Fruit fly (Drosophila melanogaster): ENCODE results near the gene IFT46.

IFT46 gene

dm6 chr2L:18616019-18616418 is at the start of gene IFT46:
IFT46 (minus strand) TSS chr2L:18616106.
- TF ChIP-seq CG8478 (optimal IDR thresholded peaks at IDR 0.05): no peak
- TF ChIP-seq pan (optimal IDR thresholded peaks at IDR 0.05): no peak
- TF ChIP-seq EcR (GFP tag; optimal IDR thresholded peaks at IDR 0.05): no peak
- no peak for TF ChIP-seq Dll (optimal IDR thresholded peaks at IDR 0.05)
- TF ChIP-seq usp (GFP tag; optimal IDR thresholded peaks at IDR 0.05): no peak
- TF ChIP-seq psq (optimal IDR thresholded peaks at IDR 0.05): no peak

dm6 chr2L:18664707-18665550 is 49.0 kb upstream of the IFT46 start:
- TF ChIP-seq Dll (optimal IDR thresholded peaks at IDR 0.05) (no peak), EcR (GFP tag; optimal IDR thresholded peaks at IDR 0.05) (peak in 1 of 2 experiments; percentile 82)

DNA sequence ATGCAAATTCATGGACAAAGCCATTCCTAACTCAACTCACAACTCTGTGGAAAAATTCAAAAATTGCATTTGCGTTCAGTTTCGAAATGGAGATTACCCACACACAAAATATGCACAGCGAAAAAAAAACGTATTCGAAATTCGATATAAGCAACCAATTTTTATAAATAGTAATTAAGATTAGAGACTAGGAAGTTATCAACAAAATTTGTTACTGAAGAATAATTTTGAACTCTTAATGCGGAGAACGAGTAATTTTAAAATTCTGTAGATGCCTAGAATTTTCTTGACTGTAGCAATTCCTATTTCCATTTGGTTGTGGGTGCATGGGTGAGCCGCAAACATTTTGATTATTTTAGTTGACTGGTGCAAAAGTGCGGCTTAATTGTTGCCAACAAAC is 47.5 kb upstream of the IFT46 start:
- no peak for TF ChIP-seq EcR (GFP tag; optimal IDR thresholded peaks at IDR 0.05)
- no peak for TF ChIP-seq CG8478 (optimal IDR thresholded peaks at IDR 0.05)
- TF ChIP-seq psq (optimal IDR thresholded peaks at IDR 0.05): no peak
- no peak for TF ChIP-seq pan (optimal IDR thresholded peaks at IDR 0.05)
- no peak for TF ChIP-seq usp (GFP tag; optimal IDR thresholded peaks at IDR 0.05)
- TF ChIP-seq Dll (optimal IDR thresholded peaks at IDR 0.05): no peak

- no peak for TF ChIP-seq psq (optimal IDR thresholded peaks at IDR 0.05)
Observed at dm6 chr2L:18658108-18658507, 42.2 kb upstream of the IFT46 start.

dm6 chr2L:18656691-18657237 is 40.9 kb upstream of the IFT46 start:
- TF ChIP-seq pan (optimal IDR thresholded peaks at IDR 0.05) (no peak), EcR (GFP tag; optimal IDR thresholded peaks at IDR 0.05) (no peak), CG8478 (optimal IDR thresholded peaks at IDR 0.05) (no peak)

DNA sequence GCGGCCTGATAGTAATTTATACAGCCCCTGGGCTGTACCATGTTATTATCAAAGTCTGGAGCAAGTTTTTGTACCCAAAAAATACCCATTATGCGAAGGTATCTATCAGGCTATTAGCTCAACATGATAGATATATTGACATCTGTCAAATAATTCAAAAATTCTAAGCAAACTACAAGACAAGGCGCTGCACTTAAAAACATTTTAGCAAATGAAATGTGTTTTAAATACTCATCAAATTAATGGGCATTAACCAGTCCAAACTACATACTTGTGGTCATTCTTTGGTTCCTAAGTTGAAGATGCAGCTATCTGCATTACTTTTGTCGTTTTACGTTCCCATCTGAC is 37.4 kb upstream of the IFT46 start:
- TF ChIP-seq usp (GFP tag; optimal IDR thresholded peaks at IDR 0.05) (no peak), pan (optimal IDR thresholded peaks at IDR 0.05) (peak; percentile 80)

dm6 chr2L:18652663-18653327 is 36.9 kb upstream of the IFT46 start, which contains the start of gene Cyp310a1:
Cyp310a1 (minus strand) TSS chr2L:18653010.
- TF ChIP-seq CG8478 (optimal IDR thresholded peaks at IDR 0.05): no peak
- no peak for TF ChIP-seq psq (optimal IDR thresholded peaks at IDR 0.05)
- TF ChIP-seq EcR (GFP tag; optimal IDR thresholded peaks at IDR 0.05): no peak
- no peak for TF ChIP-seq pan (optimal IDR thresholded peaks at IDR 0.05)
- TF ChIP-seq usp (GFP tag; optimal IDR thresholded peaks at IDR 0.05): no peak
- TF ChIP-seq Dll (optimal IDR thresholded peaks at IDR 0.05): no peak

- no peak for TF ChIP-seq usp (GFP tag; optimal IDR thresholded peaks at IDR 0.05)
- TF ChIP-seq Dll (optimal IDR thresholded peaks at IDR 0.05): no peak
- TF ChIP-seq EcR (GFP tag; optimal IDR thresholded peaks at IDR 0.05): no peak
- no peak for TF ChIP-seq psq (optimal IDR thresholded peaks at IDR 0.05)
- TF ChIP-seq pan (optimal IDR thresholded peaks at IDR 0.05): no peak
- no peak for TF ChIP-seq CG8478 (optimal IDR thresholded peaks at IDR 0.05)
Observed at dm6 chr2L:18647857-18648652, 32.1 kb upstream of the IFT46 start.

DNA sequence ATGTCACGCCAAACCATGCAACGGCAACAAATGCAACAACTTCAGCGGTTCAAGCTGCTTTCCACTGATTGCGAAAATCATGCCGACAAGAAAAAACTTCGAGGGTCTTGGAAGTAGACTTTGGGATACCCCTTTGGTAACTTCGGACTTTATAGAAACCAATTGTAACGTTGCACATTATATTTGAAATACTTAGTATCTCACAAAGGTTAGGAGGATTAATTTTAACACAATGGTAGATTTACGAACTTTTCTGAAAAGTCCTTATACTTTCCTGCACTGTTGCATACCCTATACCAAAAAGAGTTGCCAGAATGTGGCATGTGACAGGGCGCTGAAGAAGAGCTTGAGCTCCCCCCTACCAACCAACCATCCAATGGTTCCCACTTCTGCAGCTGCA is 29.6 kb upstream of the IFT46 start:
- no peak for TF ChIP-seq EcR (GFP tag; optimal IDR thresholded peaks at IDR 0.05)
- TF ChIP-seq Dll (optimal IDR thresholded peaks at IDR 0.05): no peak
- no peak for TF ChIP-seq psq (optimal IDR thresholded peaks at IDR 0.05)
- no peak for TF ChIP-seq CG8478 (optimal IDR thresholded peaks at IDR 0.05)
- no peak for TF ChIP-seq usp (GFP tag; optimal IDR thresholded peaks at IDR 0.05)
- peak; percentile 63 for TF ChIP-seq pan (optimal IDR thresholded peaks at IDR 0.05)

- no peak for TF ChIP-seq EcR (GFP tag; optimal IDR thresholded peaks at IDR 0.05)
- no peak for TF ChIP-seq psq (optimal IDR thresholded peaks at IDR 0.05)
- TF ChIP-seq CG8478 (optimal IDR thresholded peaks at IDR 0.05): no peak
- no peak for TF ChIP-seq usp (GFP tag; optimal IDR thresholded peaks at IDR 0.05)
- no peak for TF ChIP-seq pan (optimal IDR thresholded peaks at IDR 0.05)
- no peak for TF ChIP-seq Dll (optimal IDR thresholded peaks at IDR 0.05)
Observed at dm6 chr2L:18641087-18641486, 25.2 kb upstream of the IFT46 start.

DNA sequence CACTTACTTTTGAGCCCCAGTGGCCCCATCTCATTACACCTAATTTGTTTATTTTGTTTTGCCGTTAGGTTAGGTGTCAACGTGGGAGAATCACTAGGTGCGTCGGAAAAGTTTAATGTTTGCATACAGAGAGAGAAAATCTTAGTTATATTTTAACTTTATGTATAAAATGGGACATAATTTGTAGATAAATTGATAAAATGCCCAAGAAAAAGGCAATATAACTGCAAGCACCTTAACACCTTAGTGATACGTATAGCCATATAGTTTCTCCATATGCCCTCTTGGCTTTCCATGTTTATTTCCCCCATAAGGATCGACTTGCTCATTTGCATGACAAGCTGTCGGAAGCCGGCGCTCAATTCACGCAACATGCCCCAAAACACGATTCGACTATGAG is 23.0 kb upstream of the IFT46 start:
- TF ChIP-seq usp (GFP tag; optimal IDR thresholded peaks at IDR 0.05) (no peak), psq (optimal IDR thresholded peaks at IDR 0.05) (no peak), EcR (GFP tag; optimal IDR thresholded peaks at IDR 0.05) (no peak), CG8478 (optimal IDR thresholded peaks at IDR 0.05) (no peak), Dll (optimal IDR thresholded peaks at IDR 0.05) (no peak), pan (optimal IDR thresholded peaks at IDR 0.05) (no peak)

dm6 chr2L:18632389-18632788 is 16.5 kb upstream of the IFT46 start:
- TF ChIP-seq usp (GFP tag; optimal IDR thresholded peaks at IDR 0.05): no peak
